Worm (Caenorhabditis elegans) whole organism, L3 larva: ENCODE results near the gene dagl-2.
A peak's percentile ranks its signal among the peaks of the same experiment; 100 is the strongest.

Experiments used
- R02D3.7 ChIP-seq: fragments of 150-350 bp; optimal IDR thresholded peaks from 2 replicates; lab custom pipeline; 2014; ENCODE audit warnings: missing biosample characterization, missing genetic modification characterization
- aly-2 ChIP-seq: fragments of 150-350 bp; optimal IDR thresholded peaks from 2 replicates; lab custom pipeline; 2014; ENCODE audit warnings: missing biosample characterization, missing genetic modification characterization
- ceh-16 ChIP-seq: sonication (generic microtip); optimal IDR thresholded peaks from 2 replicates; lab custom pipeline; 2017; ENCODE audit warnings: missing biosample characterization, missing genetic modification characterization
- ceh-28 ChIP-seq: fragments of 150-350 bp; optimal IDR thresholded peaks from 2 replicates; lab custom pipeline; 2014; ENCODE audit warnings: missing biosample characterization, missing genetic modification reagents, missing genetic modification characterization
- ceh-82 ChIP-seq: fragments of 150-350 bp; optimal IDR thresholded peaks from 2 replicates; lab custom pipeline; 2014; ENCODE audit warnings: missing biosample characterization, missing genetic modification characterization
- ceh-9 ChIP-seq: sonication (generic microtip); optimal IDR thresholded peaks from 2 replicates; lab custom pipeline; 2018; ENCODE audit warnings: missing biosample characterization, missing genetic modification characterization
- egl-27 ChIP-seq: sonication (generic microtip); optimal IDR thresholded peaks from 4 replicates; lab custom pipeline; 2017; ENCODE audit warnings: missing biosample characterization, missing genetic modification reagents, missing genetic modification characterization
- egl-5 ChIP-seq: fragments of 150-350 bp; optimal IDR thresholded peaks from 2 replicates; lab custom pipeline; 2017; ENCODE audit warnings: missing biosample characterization, missing genetic modification reagents, missing genetic modification characterization, inconsistent platforms
- elt-1 ChIP-seq: fragments of 150-350 bp; optimal IDR thresholded peaks from 2 replicates; lab custom pipeline; 2014; ENCODE audit warnings: missing biosample characterization, missing genetic modification characterization
- elt-2 ChIP-seq: sonication (generic microtip); optimal IDR thresholded peaks from 2 replicates; lab custom pipeline; 2016; ENCODE audit warnings: missing genetic modification reagents, mild to moderate bottlenecking, missing genetic modification characterization, missing compliant biosample characterization
- elt-3 ChIP-seq, 3 experiments: fragments of 150-350 bp in 1 of 3; sonication (generic microtip) in 2 of 3; optimal IDR thresholded peaks; 2 replicates in 2 of 3; 4 replicates in 1 of 3; lab custom pipeline; 2014 to 2017; ENCODE audit warnings: missing biosample characterization in 3 of 3, missing genetic modification characterization in 3 of 3
- eor-1 ChIP-seq, 2 experiments: fragments of 150-350 bp; optimal IDR thresholded peaks; 2 replicates each; lab custom pipeline; 2014 to 2018; ENCODE audit warnings: missing biosample characterization in 2 of 2, missing genetic modification characterization in 2 of 2
- fkh-10 ChIP-seq: sonication (generic microtip); optimal IDR thresholded peaks from 2 replicates; lab custom pipeline; 2017; ENCODE audit warnings: missing biosample characterization, missing genetic modification reagents, missing genetic modification characterization
- hmg-11 ChIP-seq: sonication (generic microtip); optimal IDR thresholded peaks from 2 replicates; lab custom pipeline; 2016; ENCODE audit warnings: missing genetic modification characterization, missing compliant biosample characterization
- lin-15B ChIP-seq: fragments of 150-350 bp; optimal IDR thresholded peaks from 2 replicates; lab custom pipeline; 2014; ENCODE audit warnings: missing biosample characterization, missing genetic modification characterization
- lin-39 ChIP-seq: fragments of 150-350 bp; optimal IDR thresholded peaks from 2 replicates; lab custom pipeline; 2018; ENCODE audit warnings: missing biosample characterization, missing genetic modification reagents, missing genetic modification characterization
- mdl-1 ChIP-seq: fragments of 150-350 bp; optimal IDR thresholded peaks from 2 replicates; lab custom pipeline; 2014; ENCODE audit warnings: missing biosample characterization, missing genetic modification characterization
- nfya-1 ChIP-seq: sonication (generic microtip); optimal IDR thresholded peaks from 2 replicates; lab custom pipeline; 2017; ENCODE audit warnings: missing genetic modification characterization, mild to moderate bottlenecking, missing compliant biosample characterization, antibody characterized with exemption, moderate library complexity; ENCODE audit not compliant: insufficient read depth
- nhr-11 ChIP-seq: fragments of 150-350 bp; optimal IDR thresholded peaks from 2 replicates; lab custom pipeline; 2014; ENCODE audit warnings: missing biosample characterization, missing genetic modification characterization
- nhr-12 ChIP-seq: fragments of 150-350 bp; optimal IDR thresholded peaks from 2 replicates; lab custom pipeline; 2014; ENCODE audit warnings: missing biosample characterization, missing genetic modification characterization
- nhr-23 ChIP-seq: fragments of 150-350 bp; optimal IDR thresholded peaks from 2 replicates; lab custom pipeline; 2014; ENCODE audit warnings: missing biosample characterization, missing genetic modification reagents, missing genetic modification characterization
- nhr-25 ChIP-seq: sonication (generic microtip); optimal IDR thresholded peaks from 2 replicates; lab custom pipeline; 2017; ENCODE audit warnings: missing biosample characterization, missing genetic modification characterization
- nhr-28 ChIP-seq: fragments of 150-350 bp; optimal IDR thresholded peaks from 2 replicates; lab custom pipeline; 2014; ENCODE audit warnings: missing biosample characterization, missing genetic modification characterization
- nhr-43 ChIP-seq: sonication (generic microtip); optimal IDR thresholded peaks from 2 replicates; lab custom pipeline; 2016; ENCODE audit warnings: mild to moderate bottlenecking, missing genetic modification characterization, missing compliant biosample characterization; ENCODE audit not compliant: poor library complexity, severe bottlenecking
- nhr-67 ChIP-seq: fragments of 150-350 bp; optimal IDR thresholded peaks from 2 replicates; lab custom pipeline; 2014; ENCODE audit warnings: missing biosample characterization, missing genetic modification characterization
- nhr-76 ChIP-seq: fragments of 150-350 bp; sonication (generic microtip); optimal IDR thresholded peaks from 5 replicates; lab custom pipeline; 2014; ENCODE audit warnings: missing biosample characterization, missing genetic modification characterization
- nhr-77 ChIP-seq: fragments of 150-350 bp; optimal IDR thresholded peaks from 2 replicates; lab custom pipeline; 2014; ENCODE audit warnings: missing biosample characterization, missing genetic modification characterization
- pqm-1 ChIP-seq: fragments of 150-350 bp; optimal IDR thresholded peaks from 2 replicates; lab custom pipeline; 2017; ENCODE audit warnings: missing biosample characterization, missing genetic modification characterization, inconsistent platforms
- sea-2 ChIP-seq: fragments of 150-350 bp; sonication (generic microtip); optimal IDR thresholded peaks from 4 replicates; lab custom pipeline; 2014; ENCODE audit warnings: missing biosample characterization, missing genetic modification reagents, missing genetic modification characterization
- skn-1 ChIP-seq: fragments of 150-350 bp; optimal IDR thresholded peaks from 2 replicates; lab custom pipeline; 2014; ENCODE audit warnings: missing biosample characterization, missing genetic modification characterization
- snpc-4 ChIP-seq: fragments of 150-350 bp; optimal IDR thresholded peaks from 2 replicates; lab custom pipeline; 2014; ENCODE audit warnings: missing biosample characterization, missing genetic modification characterization
- tbx-2 ChIP-seq: sonication (generic microtip); optimal IDR thresholded peaks from 2 replicates; lab custom pipeline; 2016; ENCODE audit warnings: mild to moderate bottlenecking, missing genetic modification characterization, missing compliant biosample characterization
- zag-1 ChIP-seq: fragments of 150-350 bp; optimal IDR thresholded peaks from 2 replicates; lab custom pipeline; 2014; ENCODE audit warnings: missing biosample characterization, missing genetic modification characterization
- ztf-4 ChIP-seq: fragments of 150-350 bp; optimal IDR thresholded peaks from 2 replicates; lab custom pipeline; 2014; ENCODE audit warnings: missing biosample characterization, missing genetic modification characterization

Gene dagl-2

DNA sequence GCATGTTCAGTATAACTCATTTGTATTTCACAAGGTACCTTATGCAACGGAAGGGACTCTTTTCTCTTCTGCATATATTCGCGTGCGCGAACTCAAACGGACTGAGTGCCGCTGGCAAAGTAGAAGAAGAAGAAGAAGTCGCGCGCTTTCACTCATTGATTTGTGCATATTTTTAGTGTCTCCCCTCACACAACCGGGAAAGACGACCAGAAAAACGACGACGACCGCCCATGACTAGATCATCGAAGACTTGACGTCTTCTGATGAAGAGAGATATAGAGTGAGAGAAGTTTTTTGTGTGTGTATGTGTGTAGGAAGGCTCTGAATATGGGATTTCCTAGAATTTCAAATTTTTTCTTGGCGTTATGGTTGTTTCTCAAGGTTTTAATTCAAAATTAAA lies 18.7 kb downstream of the dagl-2 start:
- TF ChIP-seq nhr-28 (tag; lab: Kevin White, UChicago) (no peak), lin-15B (tag; lab: Kevin White, UChicago) (peak; percentile 18), lin-39 (tag; lab: Kevin White, UChicago) (peak; percentile 49), R02D3.7 (tag; lab: Kevin White, UChicago) (no peak), fkh-10 (peak; percentile 57), nfya-1 (peak; percentile 47)

DNA sequence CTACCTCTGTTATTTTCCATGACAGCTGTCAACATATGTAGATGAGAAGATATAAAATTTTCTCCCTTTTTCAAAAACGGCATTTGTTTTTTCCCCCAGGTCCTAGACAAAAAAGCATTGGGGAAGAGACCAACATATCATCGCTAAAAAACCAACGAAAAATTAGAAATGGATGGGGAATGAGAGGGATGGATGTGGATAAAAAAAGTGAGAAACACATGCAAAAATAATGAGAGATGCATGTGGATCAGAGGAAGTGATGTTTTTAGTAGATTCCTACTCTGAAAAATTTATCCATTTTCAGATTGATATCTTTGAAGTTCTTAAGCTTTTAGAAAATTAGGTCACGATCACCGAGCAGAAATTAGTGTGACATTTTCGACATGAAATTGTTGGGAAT lies 20.6 kb downstream of the dagl-2 start:
- no peak for TF ChIP-seq nhr-25 (tag; lab: Kevin White, UChicago)
- TF ChIP-seq nhr-28 (tag; lab: Kevin White, UChicago) = no peak
- no peak for TF ChIP-seq snpc-4
- no peak for TF ChIP-seq elt-1 (tag; lab: Kevin White, UChicago)
- TF ChIP-seq sea-2 (GFP tag; lab: Kevin White, UChicago) = no peak
- no peak for TF ChIP-seq nfya-1
- no peak for TF ChIP-seq nhr-77
- TF ChIP-seq ceh-9 (tag; lab: Kevin White, UChicago) = no peak
- TF ChIP-seq ceh-16 (tag; lab: Kevin White, UChicago) = no peak
- no peak for TF ChIP-seq zag-1
- TF ChIP-seq nhr-11 (tag; lab: Kevin White, UChicago) = no peak
- no peak for TF ChIP-seq nhr-76 (tag; lab: Kevin White, UChicago)
- no peak for TF ChIP-seq elt-3 (tag; optimal IDR thresholded peaks at IDR 0.05; lab: Kevin White, UChicago)
- TF ChIP-seq lin-39 (tag; lab: Kevin White, UChicago) = no peak
- no peak for TF ChIP-seq egl-27 (tag; lab: Kevin White, UChicago)
- no peak for TF ChIP-seq mdl-1
- TF ChIP-seq, all 47 proteins: peak for 0

DNA sequence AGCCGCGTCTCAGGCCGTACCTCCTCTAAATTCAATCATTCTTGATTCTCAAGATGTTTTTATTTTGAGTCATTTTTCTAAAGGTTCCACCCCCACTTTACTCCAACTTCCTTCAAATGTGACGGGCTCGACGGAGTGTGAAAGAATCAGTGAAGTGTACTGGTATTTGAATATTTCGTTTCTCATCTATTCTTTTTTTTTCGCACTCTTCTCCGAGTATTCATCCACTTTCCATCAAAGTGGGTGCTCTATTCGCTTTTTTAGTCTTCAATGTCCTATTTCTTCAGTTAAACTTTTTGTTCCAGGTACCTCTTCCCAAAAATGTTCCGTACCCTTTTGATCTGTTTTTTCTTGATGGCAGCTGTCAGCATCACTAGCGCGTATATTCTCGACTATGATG lies 21.6 kb downstream of the dagl-2 start, which contains the start of gene nlp-52:
Gene nlp-52 (plus strand): TSS at position 301 of the 400 bp plus-strand sequence.
- TF ChIP-seq nhr-67 (tag; lab: Kevin White, UChicago) = no peak
- no peak for TF ChIP-seq hmg-11 (tag; lab: Kevin White, UChicago)
- no peak for TF ChIP-seq ceh-28 (tag; lab: Kevin White, UChicago)
- no peak for TF ChIP-seq aly-2 (tag; lab: Kevin White, UChicago)
- TF ChIP-seq nhr-12 (tag; lab: Kevin White, UChicago) = no peak
- TF ChIP-seq ceh-82 (tag; lab: Kevin White, UChicago) = no peak
- TF ChIP-seq nhr-28 (tag; lab: Kevin White, UChicago) = no peak
- TF ChIP-seq pqm-1 (tag; lab: Kevin White, UChicago) = no peak
- no peak for TF ChIP-seq nhr-25 (tag; lab: Kevin White, UChicago)
- TF ChIP-seq nhr-11 (tag; lab: Kevin White, UChicago) = no peak
- TF ChIP-seq lin-15B (tag; lab: Kevin White, UChicago) = no peak
- TF ChIP-seq nhr-76 (tag; lab: Kevin White, UChicago) = no peak
- no peak for TF ChIP-seq mdl-1
- TF ChIP-seq ztf-4 = no peak
- TF ChIP-seq, all 47 proteins: peak for 0

DNA sequence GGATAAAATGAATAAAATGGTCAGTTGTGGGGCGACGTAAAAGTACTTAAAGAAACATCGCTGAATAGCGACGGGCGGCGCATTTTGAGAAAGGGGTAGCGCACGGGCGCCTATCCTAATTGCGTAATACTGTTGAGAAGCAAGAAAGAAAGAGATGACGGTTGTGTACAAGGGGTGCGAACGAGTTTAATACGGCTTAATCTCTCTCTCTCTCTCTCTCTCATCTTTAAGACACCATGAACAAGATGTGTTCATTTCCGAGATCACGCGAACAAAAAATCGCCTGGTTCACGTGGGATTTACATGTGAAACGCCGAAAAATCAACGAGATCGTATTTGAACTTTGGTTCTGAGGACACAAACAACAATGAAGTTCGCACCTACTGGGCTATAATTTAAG lies 23.4 kb downstream of the dagl-2 start:
- TF ChIP-seq nhr-43 (tag; lab: Kevin White, UChicago) (peak; percentile 80), nhr-23 (tag; lab: Kevin White, UChicago) (peak; percentile 1), elt-2 (tag; lab: Kevin White, UChicago) (no peak), nhr-25 (tag; lab: Kevin White, UChicago) (peak; percentile 69)

DNA sequence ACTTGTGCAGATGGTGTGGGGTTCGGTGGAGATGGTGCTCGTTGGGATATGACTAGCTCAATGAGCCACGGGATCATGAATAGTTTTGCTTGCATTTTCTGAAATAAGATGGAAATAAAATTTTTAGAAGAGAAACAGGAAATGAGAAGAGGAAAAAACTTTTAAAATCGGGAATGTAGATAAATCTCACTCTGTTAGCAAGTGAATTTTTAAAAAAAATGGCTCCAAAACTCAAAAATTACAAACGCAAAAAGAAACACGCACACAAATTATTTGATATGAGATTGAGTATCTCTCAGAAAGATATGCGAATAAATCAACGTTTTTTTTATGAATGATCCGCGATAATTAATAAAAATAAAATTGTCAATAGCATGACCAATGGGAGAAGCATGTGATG lies 25.1 kb downstream of the dagl-2 start, which contains the start of gene T17H7.7:
Gene T17H7.7 (minus strand): TSS at position 101 of the 400 bp plus-strand sequence.
- TF ChIP-seq nhr-43 (tag; lab: Kevin White, UChicago) (no peak), ceh-9 (tag; lab: Kevin White, UChicago) (no peak), ztf-4 (no peak), pqm-1 (tag; lab: Kevin White, UChicago) (no peak), zag-1 (no peak), nhr-23 (tag; lab: Kevin White, UChicago) (no peak), aly-2 (tag; lab: Kevin White, UChicago) (no peak), nhr-76 (tag; lab: Kevin White, UChicago) (no peak), elt-2 (tag; lab: Kevin White, UChicago) (no peak), skn-1 (tag; lab: Kevin White, UChicago) (no peak), eor-1 (tag; optimal IDR thresholded peaks at IDR 0.05; lab: Kevin White, UChicago) (no peak), nhr-11 (tag; lab: Kevin White, UChicago) (no peak), egl-27 (tag; lab: Kevin White, UChicago) (no peak), egl-5 (tag; lab: Kevin White, UChicago) (no peak), elt-3 (tag; optimal IDR thresholded peaks at IDR 0.05; lab: Kevin White, UChicago) (no peak), tbx-2 (tag; lab: Kevin White, UChicago) (no peak)
- TF ChIP-seq, all 47 proteins: peak for 0
